Worm (Caenorhabditis elegans) whole organism, late embryonic: ENCODE results near the gene nyn-3.
A peak's percentile ranks its signal among the peaks of the same experiment; 100 is the strongest.

ENCODE experiments used
- C38D4.7 ChIP-seq: fragments of 200-800 bp; sonication (Bioruptor generic); optimal IDR thresholded peaks from 2 replicates; lab custom pipeline; 2018; ENCODE audit warnings: mild to moderate bottlenecking, missing genetic modification characterization, moderate library complexity, missing compliant biosample characterization
- T23F11.4 ChIP-seq: fragments of 200-800 bp; sonication (Bioruptor generic); optimal IDR thresholded peaks from 2 replicates; lab custom pipeline; 2018; ENCODE audit warnings: mild to moderate bottlenecking, missing genetic modification characterization, missing compliant biosample characterization
- ama-1 ChIP-seq: fragments of 150-350 bp; optimal IDR thresholded peaks from 2 replicates; lab custom pipeline; 2014
- ceh-14 ChIP-seq: sonication (generic microtip); optimal IDR thresholded peaks from 2 replicates; lab custom pipeline; 2016; ENCODE audit warnings: missing genotype, missing genetic modification characterization, missing compliant biosample characterization
- ceh-18 ChIP-seq: sonication (generic microtip); optimal IDR thresholded peaks from 2 replicates; lab custom pipeline; 2016; ENCODE audit warnings: missing genetic modification characterization, missing compliant biosample characterization
- ceh-19 ChIP-seq: fragments of 200-800 bp; sonication (Bioruptor generic); optimal IDR thresholded peaks from 2 replicates; lab custom pipeline; 2018; ENCODE audit warnings: mild to moderate bottlenecking, missing genetic modification characterization, missing compliant biosample characterization
- ceh-22 ChIP-seq: sonication (generic microtip); optimal IDR thresholded peaks from 2 replicates; lab custom pipeline; 2017; ENCODE audit warnings: missing biosample characterization, missing genetic modification characterization
- ceh-24 ChIP-seq: sonication (generic microtip); optimal IDR thresholded peaks from 2 replicates; lab custom pipeline; 2016; ENCODE audit warnings: mild to moderate bottlenecking, missing genetic modification characterization, missing compliant biosample characterization
- ceh-31 ChIP-seq: sonication (generic microtip); optimal IDR thresholded peaks from 2 replicates; lab custom pipeline; 2016; ENCODE audit warnings: missing genetic modification characterization, missing compliant biosample characterization
- ceh-45 ChIP-seq: fragments of 200-800 bp; sonication (Bioruptor generic); IDR thresholded peaks from 2 replicates; pipeline ENCODE4 v1.3.6; 2022; ENCODE audit warnings: missing genetic modification reagents, missing genetic modification characterization, missing compliant biosample characterization
- ceh-48 ChIP-seq: sonication (generic microtip); optimal IDR thresholded peaks from 2 replicates; lab custom pipeline; 2016; ENCODE audit warnings: missing genetic modification characterization, inconsistent platforms, missing compliant biosample characterization
- ceh-6 ChIP-seq: fragments of 200-800 bp; sonication (Bioruptor generic); optimal IDR thresholded peaks from 2 replicates; lab custom pipeline; 2018; ENCODE audit warnings: mild to moderate bottlenecking, missing genetic modification characterization, missing compliant biosample characterization
- elt-2 ChIP-seq: sonication (generic microtip); optimal IDR thresholded peaks from 2 replicates; lab custom pipeline; 2016; ENCODE audit warnings: missing genetic modification reagents, missing genetic modification characterization, missing compliant biosample characterization
- hlh-15 ChIP-seq: sonication (generic microtip); optimal IDR thresholded peaks from 2 replicates; lab custom pipeline; 2016; ENCODE audit warnings: missing genetic modification characterization, missing compliant biosample characterization
- hlh-30 ChIP-seq: sonication (generic microtip); optimal IDR thresholded peaks from 2 replicates; lab custom pipeline; 2017; ENCODE audit warnings: antibody characterized with exemption, missing genetic modification characterization, missing compliant biosample characterization; ENCODE audit not compliant: insufficient read depth
- hlh-8 ChIP-seq: sonication (generic microtip); optimal IDR thresholded peaks from 2 replicates; lab custom pipeline; 2016; ENCODE audit warnings: missing genotype, missing genetic modification characterization, missing compliant biosample characterization
- lim-6 ChIP-seq: sonication (generic microtip); optimal IDR thresholded peaks from 2 replicates; lab custom pipeline; 2016; ENCODE audit warnings: missing genetic modification characterization, missing compliant biosample characterization
- mec-3 ChIP-seq: sonication (generic microtip); optimal IDR thresholded peaks from 2 replicates; lab custom pipeline; 2016; ENCODE audit warnings: borderline replicate concordance, missing genetic modification characterization, missing compliant biosample characterization
- nfya-1 ChIP-seq: sonication (generic microtip); optimal IDR thresholded peaks from 2 replicates; lab custom pipeline; 2017; ENCODE audit warnings: missing genetic modification characterization, mild to moderate bottlenecking, missing compliant biosample characterization, antibody characterized with exemption, moderate library complexity
- nhr-11 ChIP-seq: fragments of 150-350 bp; optimal IDR thresholded peaks from 2 replicates; lab custom pipeline; 2014; ENCODE audit warnings: missing biosample characterization, missing genetic modification characterization
- nhr-232 ChIP-seq: sonication (generic microtip); optimal IDR thresholded peaks from 2 replicates; lab custom pipeline; 2016; ENCODE audit warnings: missing genetic modification characterization, missing compliant biosample characterization
- pag-3 ChIP-seq: sonication (generic microtip); optimal IDR thresholded peaks from 2 replicates; lab custom pipeline; 2016; ENCODE audit warnings: missing compliant biosample characterization, missing genetic modification characterization, borderline replicate concordance
- pax-1 ChIP-seq: fragments of 150-350 bp; optimal IDR thresholded peaks from 2 replicates; lab custom pipeline; 2014; ENCODE audit warnings: missing biosample characterization, missing genetic modification characterization
- pha-2 ChIP-seq: sonication (generic microtip); optimal IDR thresholded peaks from 2 replicates; lab custom pipeline; 2017; ENCODE audit warnings: mild to moderate bottlenecking, missing genetic modification characterization, missing compliant biosample characterization
- pha-4 ChIP-seq: fragments of 150-350 bp; optimal IDR thresholded peaks from 2 replicates; lab custom pipeline; 2018; ENCODE audit warnings: missing biosample characterization, missing genetic modification reagents, missing genetic modification characterization
- pqm-1 ChIP-seq: sonication (generic microtip); optimal IDR thresholded peaks from 2 replicates; lab custom pipeline; 2016; ENCODE audit warnings: missing genetic modification characterization, missing compliant biosample characterization
- pros-1 ChIP-seq: fragments of 150-350 bp; optimal IDR thresholded peaks from 2 replicates; lab custom pipeline; 2014; ENCODE audit warnings: missing biosample characterization, missing genetic modification reagents, missing genetic modification characterization
- rnt-1 ChIP-seq: sonication (generic microtip); optimal IDR thresholded peaks from 2 replicates; lab custom pipeline; 2016; ENCODE audit warnings: missing genetic modification characterization, missing compliant biosample characterization
- sox-4 ChIP-seq: sonication (generic microtip); optimal IDR thresholded peaks from 2 replicates; lab custom pipeline; 2017; ENCODE audit warnings: mild to moderate bottlenecking, missing genetic modification characterization, inconsistent platforms, missing compliant biosample characterization
- syd-9 ChIP-seq: sonication (generic microtip); optimal IDR thresholded peaks from 2 replicates; lab custom pipeline; 2016; ENCODE audit warnings: mild to moderate bottlenecking, missing genetic modification characterization, moderate library complexity, missing compliant biosample characterization
- tbx-2 ChIP-seq: sonication (generic microtip); optimal IDR thresholded peaks from 2 replicates; lab custom pipeline; 2016; ENCODE audit warnings: missing genetic modification characterization, missing compliant biosample characterization
- unc-42 ChIP-seq: sonication (generic microtip); optimal IDR thresholded peaks from 2 replicates; lab custom pipeline; 2016; ENCODE audit warnings: missing genotype, missing genetic modification characterization, missing compliant biosample characterization
- unc-55 ChIP-seq: sonication (generic microtip); optimal IDR thresholded peaks from 2 replicates; lab custom pipeline; 2017; ENCODE audit warnings: missing biosample characterization, missing genetic modification reagents, missing genetic modification characterization

Gene nyn-3

ce11 chrII:6320655-6321388 lies 28.4 kb upstream of the nyn-3 start, which contains the start of gene efr-3:
TSS of gene efr-3 (minus strand) at chrII:6321159.
- TF ChIP-seq ceh-48 (tag; lab: Kevin White, UChicago) (peak; percentile 90), ama-1 (lab: Kevin White, UChicago) (no peak), unc-42 (tag; lab: Kevin White, UChicago) (peak; percentile 6), elt-2 (tag; lab: Kevin White, UChicago) (no peak), syd-9 (tag; lab: Kevin White, UChicago) (no peak), ceh-22 (tag; lab: Kevin White, UChicago) (no peak), mec-3 (no peak), T23F11.4 (no peak), pha-4 (no peak)

DNA sequence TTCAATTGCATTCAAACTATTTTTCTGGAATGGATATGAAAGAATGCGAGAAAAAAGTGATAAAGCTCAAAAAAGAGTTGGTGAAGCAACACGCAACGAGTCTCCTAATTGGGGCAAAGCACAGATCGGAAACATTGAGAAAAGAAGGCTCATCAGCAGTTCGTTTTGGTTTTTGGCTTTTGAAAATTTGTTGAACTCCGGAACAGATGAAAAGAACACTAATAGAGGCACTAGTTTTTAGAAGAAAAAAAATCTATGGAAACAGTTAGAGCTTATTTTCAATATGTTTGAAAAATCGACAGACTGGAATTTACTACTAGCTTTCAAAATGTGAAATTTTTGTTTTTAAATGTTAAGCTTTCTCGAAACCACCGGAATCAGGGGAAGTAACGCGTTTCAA lies 19.5 kb upstream of the nyn-3 start:
- no peak for TF ChIP-seq pag-3
- no peak for TF ChIP-seq ceh-14 (tag; lab: Kevin White, UChicago)
- no peak for TF ChIP-seq hlh-30 (tag; lab: Kevin White, UChicago)
- no peak for TF ChIP-seq nhr-232 (tag; lab: Kevin White, UChicago)
- no peak for TF ChIP-seq ama-1 (lab: Kevin White, UChicago)
- no peak for TF ChIP-seq unc-42 (tag; lab: Kevin White, UChicago)
- TF ChIP-seq pha-4: no peak
- no peak for TF ChIP-seq pros-1
- TF ChIP-seq nhr-11: no peak

DNA sequence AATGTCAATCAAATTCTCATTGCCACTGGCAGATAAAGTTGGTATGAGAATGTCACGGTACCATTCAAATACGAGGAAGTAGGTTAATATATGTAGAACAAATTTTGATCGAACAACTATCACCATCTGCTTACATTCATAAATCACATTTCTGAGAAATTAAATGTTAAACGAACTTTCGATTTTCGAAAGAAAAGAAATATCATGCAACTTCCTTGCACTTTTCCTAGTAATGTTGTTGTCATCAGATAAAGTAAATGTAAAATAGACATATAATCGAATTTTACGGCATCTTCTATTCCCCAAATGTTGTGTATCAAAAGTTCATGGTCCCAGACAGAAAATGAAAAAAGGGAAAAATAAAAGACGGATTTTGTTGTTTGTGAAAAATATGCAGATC lies 19.0 kb upstream of the nyn-3 start:
- TF ChIP-seq sox-4 (no peak), hlh-30 (tag; lab: Kevin White, UChicago) (no peak), ceh-14 (tag; lab: Kevin White, UChicago) (no peak), lim-6 (tag; lab: Kevin White, UChicago) (no peak), elt-2 (tag; lab: Kevin White, UChicago) (no peak), ceh-19 (GFP tag; lab: Kevin White, UChicago) (no peak), pha-2 (tag; lab: Kevin White, UChicago) (no peak), hlh-15 (tag; lab: Kevin White, UChicago) (no peak), nhr-11 (no peak), C38D4.7 (no peak)

ce11 chrII:6309198-6309597 lies 16.8 kb upstream of the nyn-3 start, which contains the start of gene glb-10:
TSS of gene glb-10 (minus strand) at chrII:6309298.
- TF ChIP-seq pax-1 (tag; lab: Kevin White, UChicago): no peak
- no peak for TF ChIP-seq ceh-6 (GFP tag; lab: Kevin White, UChicago)

DNA sequence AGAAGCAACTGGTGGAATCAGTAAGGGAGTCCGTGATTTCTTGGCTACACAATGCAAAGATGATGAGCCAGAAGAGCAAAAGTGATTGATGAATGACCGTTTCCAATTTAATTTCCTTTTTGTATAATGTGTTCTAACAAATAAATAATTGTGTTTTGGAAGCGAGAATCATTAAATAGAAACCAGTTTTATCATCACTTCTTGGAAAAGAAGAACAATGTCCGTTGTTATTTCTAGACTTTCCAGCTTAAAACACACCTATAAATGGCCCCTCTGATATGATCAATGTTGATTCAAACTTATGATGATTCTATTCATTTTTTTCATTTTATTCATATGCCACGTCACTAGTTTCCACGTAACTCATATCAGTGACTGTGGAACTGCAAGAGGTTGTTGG lies 13.7 kb upstream of the nyn-3 start, which contains the start of gene C29F5.8:
C29F5.8 (plus strand) TSS at position 301 of the 400 bp plus-strand sequence.
- TF ChIP-seq ceh-24 (no peak), unc-42 (tag; lab: Kevin White, UChicago) (no peak), ceh-19 (GFP tag; lab: Kevin White, UChicago) (no peak), tbx-2 (no peak), ceh-31 (tag; lab: Kevin White, UChicago) (no peak), pag-3 (no peak), pqm-1 (tag; lab: Kevin White, UChicago) (no peak)

- TF ChIP-seq nfya-1 (tag; lab: Kevin White, UChicago) (no peak), rnt-1 (tag; lab: Kevin White, UChicago) (peak; percentile 29), nhr-232 (tag; lab: Kevin White, UChicago) (no peak), hlh-8 (tag; lab: Kevin White, UChicago) (no peak), unc-55 (GFP tag; lab: Kevin White, UChicago) (peak; percentile 9), ceh-18 (tag; lab: Kevin White, UChicago) (peak; percentile 69), ceh-45 (GFP tag; lab: Robert Waterston, UW) (no peak)
Measured at ce11 chrII:6303209-6303740, 10.8 kb upstream of the nyn-3 start, which contains the start of gene C29F5.1. TSS of gene C29F5.1 (plus strand) at chrII:6303525.
